Fruit fly (Drosophila melanogaster) whole organism, wandering third instar larva: ENCODE results near the gene CG34375.

Experiments used
- Abd-B ChIP-seq: fragments of >200 bp; optimal IDR thresholded peaks from 2 replicates; lab custom pipeline; 2017; ENCODE audit warnings: missing biosample characterization, missing genetic modification characterization
- CG9705 ChIP-seq: fragments of 200-800 bp; sonication (Bioruptor generic); optimal IDR thresholded peaks from 2 replicates; lab custom pipeline; 2018; ENCODE audit warnings: missing biosample characterization, mild to moderate bottlenecking, missing genetic modification characterization
- CrebA ChIP-seq: fragments of 200-800 bp; sonication (Bioruptor generic); optimal IDR thresholded peaks from 2 replicates; lab custom pipeline; 2016; ENCODE audit warnings: missing biosample characterization, mild to moderate bottlenecking, missing genetic modification characterization, borderline replicate concordance
- Dfd ChIP-seq: fragments of >200 bp; optimal IDR thresholded peaks from 2 replicates; lab custom pipeline; 2017; ENCODE audit warnings: missing biosample characterization, missing genetic modification characterization
- Dif ChIP-seq: fragments of 200-275, 200-300 bp; sonication (Bioruptor generic); optimal IDR thresholded peaks from 2 replicates; lab custom pipeline; 2018; ENCODE audit warnings: missing biosample characterization, missing genetic modification characterization; ENCODE audit not compliant: partially characterized antibody
- GATAd ChIP-seq: sonication (Bioruptor generic); optimal IDR thresholded peaks from 2 replicates; lab custom pipeline; 2016; ENCODE audit warnings: missing biosample characterization, missing genetic modification characterization
- HLH106 ChIP-seq: fragments of 200-800 bp; optimal IDR thresholded peaks from 3 replicates; lab custom pipeline; 2019; ENCODE audit warnings: missing biosample characterization, mild to moderate bottlenecking, missing genetic modification characterization, moderate library complexity
- Hnf4 ChIP-seq: fragments of 200-800 bp; sonication (Bioruptor generic); optimal IDR thresholded peaks from 2 replicates; lab custom pipeline; 2016; ENCODE audit warnings: missing biosample characterization, mild to moderate bottlenecking, missing genetic modification characterization
- Hr78 ChIP-seq: fragments of >200 bp; optimal IDR thresholded peaks from 2 replicates; lab custom pipeline; 2017; ENCODE audit warnings: missing biosample characterization, missing genetic modification characterization
- Jra ChIP-seq: sonication (Bioruptor generic); optimal IDR thresholded peaks from 2 replicates; lab custom pipeline; 2016; ENCODE audit warnings: missing biosample characterization, missing genetic modification characterization
- Mio ChIP-seq: sonication (Bioruptor generic); optimal IDR thresholded peaks from 2 replicates; lab custom pipeline; 2016; ENCODE audit warnings: missing biosample characterization, missing genetic modification characterization
- N ChIP-seq: fragments of >200 bp; optimal IDR thresholded peaks from 2 replicates; lab custom pipeline; 2018; ENCODE audit warnings: missing biosample characterization, missing external identifiers, missing genetic modification characterization
- Sp1 ChIP-seq: fragments of 200-800 bp; sonication (Bioruptor generic); optimal IDR thresholded peaks from 3 replicates; lab custom pipeline; 2019; ENCODE audit warnings: missing biosample characterization, mild to moderate bottlenecking, missing genetic modification characterization, moderate library complexity
- Vsx2 ChIP-seq: fragments of 200-300, 225-300 bp; sonication (Bioruptor generic); optimal IDR thresholded peaks from 2 replicates; lab custom pipeline; 2018; ENCODE audit warnings: missing biosample characterization, missing genetic modification characterization; ENCODE audit not compliant: partially characterized antibody
- br ChIP-seq: fragments of 200-800 bp; sonication (Bioruptor generic); optimal IDR thresholded peaks from 2 replicates; lab custom pipeline; 2016; ENCODE audit warnings: missing biosample characterization, missing genetic modification characterization
- brk ChIP-seq: fragments of 200-800 bp; sonication (Bioruptor generic); optimal IDR thresholded peaks from 2 replicates; lab custom pipeline; 2016; ENCODE audit warnings: missing biosample characterization, mild to moderate bottlenecking, missing genetic modification characterization
- dmrt93B ChIP-seq: fragments of 200-800 bp; sonication (Bioruptor generic); optimal IDR thresholded peaks from 2 replicates; lab custom pipeline; 2018; ENCODE audit warnings: missing biosample characterization, mild to moderate bottlenecking, missing genetic modification characterization
- dsf ChIP-seq: sonication (Bioruptor generic); optimal IDR thresholded peaks from 2 replicates; lab custom pipeline; 2016; ENCODE audit warnings: missing biosample characterization, missing genetic modification characterization, borderline replicate concordance
- ey ChIP-seq: fragments of 200-800 bp; sonication (Bioruptor generic); optimal IDR thresholded peaks from 2 replicates; lab custom pipeline; 2016; ENCODE audit warnings: missing biosample characterization, missing genetic modification characterization
- foxo ChIP-seq, 2 experiments: fragments of 200-800 bp; sonication (Bioruptor generic); optimal IDR thresholded peaks; 2 replicates in 1 of 2; 3 replicates in 1 of 2; lab custom pipeline; 2016 to 2017; ENCODE audit warnings: missing biosample characterization in 2 of 2, missing genetic modification characterization in 2 of 2
- fru ChIP-seq: fragments of 200-800 bp; sonication (Bioruptor generic); optimal IDR thresholded peaks from 3 replicates; lab custom pipeline; 2016; ENCODE audit warnings: missing biosample characterization, mild to moderate bottlenecking, missing genetic modification characterization
- jim ChIP-seq: fragments of 175-275, 200-325 bp; sonication (Bioruptor generic); optimal IDR thresholded peaks from 2 replicates; lab custom pipeline; 2016; ENCODE audit warnings: missing biosample characterization, mild to moderate bottlenecking, missing genetic modification characterization
- lola ChIP-seq: fragments of >200 bp; optimal IDR thresholded peaks from 2 replicates; lab custom pipeline; 2017; ENCODE audit warnings: missing biosample characterization, missing genetic modification characterization
- psq ChIP-seq: fragments of 200-800 bp; sonication (Bioruptor generic); optimal IDR thresholded peaks from 3 replicates; lab custom pipeline; 2017; ENCODE audit warnings: missing biosample characterization, mild to moderate bottlenecking, missing genetic modification characterization, moderate library complexity
- rgr ChIP-seq: fragments of 200-800 bp; sonication (Bioruptor generic); optimal IDR thresholded peaks from 3 replicates; lab custom pipeline; 2016; ENCODE audit warnings: missing biosample characterization, mild to moderate bottlenecking, missing genetic modification characterization
- sv ChIP-seq: fragments of 200-800 bp; sonication (Bioruptor generic); optimal IDR thresholded peaks from 3 replicates; lab custom pipeline; 2016; ENCODE audit warnings: missing biosample characterization, missing genetic modification characterization
- tai ChIP-seq: sonication (Bioruptor generic); optimal IDR thresholded peaks from 2 replicates; lab custom pipeline; 2016; ENCODE audit warnings: missing biosample characterization, missing genetic modification characterization
- woc ChIP-seq: sonication (Bioruptor generic); optimal IDR thresholded peaks from 2 replicates; lab custom pipeline; 2016; ENCODE audit warnings: missing biosample characterization, mild to moderate bottlenecking, missing genetic modification characterization

Gene CG34375

dm6 chr3R:23046529-23046943, 36.2 kb upstream of the CG34375 start (continued):
- no peak for TF ChIP-seq N (GFP tag; lab: Kevin White, UChicago)

DNA sequence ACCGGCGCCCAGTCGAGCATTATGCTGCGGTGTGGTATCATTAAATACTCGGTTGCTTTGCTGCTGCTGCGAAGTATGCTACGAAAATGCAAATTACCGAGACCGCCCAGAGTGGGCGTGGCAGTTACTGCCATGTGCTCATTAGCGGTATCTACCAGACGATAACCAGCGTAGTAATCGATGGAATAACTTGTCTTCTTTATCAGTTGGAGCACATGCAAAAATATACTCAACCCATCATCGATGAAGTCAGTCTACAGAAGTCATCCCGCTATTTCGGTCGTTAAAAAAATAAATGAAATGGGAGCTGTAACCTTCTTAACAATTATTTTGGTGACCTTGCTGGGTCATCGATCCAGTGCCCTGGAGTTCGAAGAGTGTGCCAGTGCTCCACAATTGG, 33.3 kb upstream of the CG34375 start, which contains the start of gene CG13837:
TSS of gene CG13837 (plus strand) at position 301 of the 400 bp plus-strand sequence.
- TF ChIP-seq foxo (GFP tag; optimal IDR thresholded peaks at IDR 0.05; lab: Kevin White, UChicago) (no peak), Vsx2 (no peak), Sp1 (GFP tag; lab: Kevin White, UChicago) (no peak), dsf (GFP tag; lab: Kevin White, UChicago) (no peak)

- no peak for TF ChIP-seq fru (GFP tag; lab: Kevin White, UChicago)
- no peak for TF ChIP-seq Hnf4 (GFP tag; lab: Kevin White, UChicago)
- TF ChIP-seq psq, result no peak
- no peak for TF ChIP-seq sv (GFP tag; lab: Kevin White, UChicago)
- TF ChIP-seq Mio (GFP tag; lab: Kevin White, UChicago), result no peak
- no peak for TF ChIP-seq brk (GFP tag; lab: Kevin White, UChicago)
- no peak for TF ChIP-seq br (GFP tag; lab: Kevin White, UChicago)
- no peak for TF ChIP-seq lola (GFP tag; lab: Kevin White, UChicago)
- no peak for TF ChIP-seq Abd-B (GFP tag; lab: Kevin White, UChicago)
- TF ChIP-seq CrebA (GFP tag; lab: Kevin White, UChicago), result no peak
- no peak for TF ChIP-seq CG9705 (GFP tag; lab: Kevin White, UChicago)
- no peak for TF ChIP-seq tai (GFP tag; lab: Kevin White, UChicago)
- TF ChIP-seq Hr78 (GFP tag; lab: Kevin White, UChicago), result no peak
- TF ChIP-seq ey (GFP tag; lab: Kevin White, UChicago), result no peak
- no peak for TF ChIP-seq dmrt93B (GFP tag; lab: Kevin White, UChicago)
- no peak for TF ChIP-seq jim (GFP tag; lab: Kevin White, UChicago)
- no peak for TF ChIP-seq Dfd (GFP tag; lab: Kevin White, UChicago)
- no peak for TF ChIP-seq Dif (GFP tag; lab: Kevin White, UChicago)
These were observed 32.4 kb upstream of the CG34375 start for dm6 chr3R:23042746-23043265.

dm6 chr3R:23041941-23042340, 31.6 kb upstream of the CG34375 start, which contains the start of gene CG13838:
Gene CG13838 (plus strand): TSS chr3R:23042241.
- TF ChIP-seq Hnf4 (GFP tag; lab: Kevin White, UChicago) (no peak), rgr (no peak), Jra (GFP tag; lab: Kevin White, UChicago) (no peak), fru (GFP tag; lab: Kevin White, UChicago) (no peak), psq (no peak), lola (GFP tag; lab: Kevin White, UChicago) (no peak), HLH106 (tag; lab: Kevin White, UChicago) (no peak), Abd-B (GFP tag; lab: Kevin White, UChicago) (no peak), Dif (GFP tag; lab: Kevin White, UChicago) (no peak), sv (GFP tag; lab: Kevin White, UChicago) (no peak), br (GFP tag; lab: Kevin White, UChicago) (no peak), dsf (GFP tag; lab: Kevin White, UChicago) (no peak)

DNA sequence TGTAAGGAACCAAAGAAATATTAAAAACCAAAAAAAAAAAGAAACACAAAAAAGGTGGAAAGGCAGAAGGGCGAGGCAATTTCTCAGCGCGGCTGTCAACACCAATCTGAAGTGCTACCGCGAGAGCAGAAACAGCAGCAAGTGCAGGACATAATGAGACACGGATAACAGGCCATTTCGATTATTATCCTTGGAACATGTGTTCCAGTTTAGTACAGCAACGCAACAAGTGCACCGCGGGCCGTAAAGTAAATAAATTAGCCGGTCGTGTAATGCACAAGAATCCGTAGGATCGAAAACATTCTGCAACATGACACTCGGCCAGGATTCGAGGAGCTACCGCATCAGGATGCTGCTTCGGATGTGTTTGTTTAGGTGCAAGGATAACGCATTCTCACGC, 27.7 kb upstream of the CG34375 start:
- TF ChIP-seq Dfd (GFP tag; lab: Kevin White, UChicago) (no peak), ey (GFP tag; lab: Kevin White, UChicago) (no peak), woc (GFP tag; lab: Kevin White, UChicago) (no peak), rgr (no peak), CG9705 (GFP tag; lab: Kevin White, UChicago) (no peak), N (GFP tag; lab: Kevin White, UChicago) (no peak), GATAd (GFP tag; lab: Kevin White, UChicago) (no peak), Mio (GFP tag; lab: Kevin White, UChicago) (no peak), Abd-B (GFP tag; lab: Kevin White, UChicago) (no peak), CrebA (GFP tag; lab: Kevin White, UChicago) (no peak), brk (GFP tag; lab: Kevin White, UChicago) (no peak), psq (no peak), lola (GFP tag; lab: Kevin White, UChicago) (no peak), tai (GFP tag; lab: Kevin White, UChicago) (no peak), Hr78 (GFP tag; lab: Kevin White, UChicago) (no peak)
